Worm (Caenorhabditis elegans) whole organism, L4 larva: ENCODE measurements around the gene suca-1.

Experiments used
- ZK337.2 ChIP-seq: fragments of 200-800 bp; sonication (Bioruptor generic); IDR thresholded peaks from 2 replicates; pipeline ENCODE4 v1.3.6; 2022; ENCODE audit warnings: missing genetic modification reagents, missing genetic modification characterization, missing compliant biosample characterization
- daf-16 ChIP-seq, 3 experiments: sonication (generic microtip); optimal IDR thresholded peaks; 2 replicates each; lab custom pipeline; 2016 to 2017; ENCODE audit warnings: missing genetic modification characterization in 3 of 3, missing genetic modification reagents in 3 of 3, mild to moderate bottlenecking in 2 of 3, missing compliant biosample characterization in 2 of 3, missing biosample characterization in 1 of 3, moderate library complexity in 1 of 3
- dmd-8 ChIP-seq: fragments of 200-800 bp; sonication (Bioruptor generic); IDR thresholded peaks from 2 replicates; pipeline ENCODE4 v1.3.6; 2022; ENCODE audit warnings: missing genetic modification characterization, missing compliant biosample characterization

DNA sequence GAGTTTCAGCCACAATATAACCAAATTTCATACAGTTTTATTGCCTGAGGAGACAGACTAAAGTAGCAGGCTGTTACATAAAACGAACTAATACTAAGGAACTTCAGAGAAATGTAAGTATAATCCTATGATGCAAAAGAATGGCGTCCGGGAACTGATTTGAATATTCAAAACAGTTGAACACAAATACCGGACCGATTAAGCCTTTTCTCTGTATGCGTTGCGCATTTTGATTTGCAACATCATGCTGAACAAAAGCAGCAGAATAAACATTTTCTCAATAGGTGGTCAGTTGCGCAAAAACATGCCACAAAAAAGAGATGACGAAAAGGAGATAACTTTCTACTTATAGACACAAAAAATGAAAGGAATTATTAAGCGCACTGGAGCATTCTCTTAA lies 24.1 kb upstream of the suca-1 start:
- TF ChIP-seq ZK337.2 = no peak
- TF ChIP-seq daf-16 (GFP tag; optimal IDR thresholded peaks at IDR 0.05; lab: Kevin White, UChicago) = no peak
- TF ChIP-seq daf-16 (tag; optimal IDR thresholded peaks at IDR 0.05; lab: Kevin White, UChicago) = no peak
- no peak for TF ChIP-seq dmd-8 (GFP tag; lab: Robert Waterston, UW)
